Worm (Caenorhabditis elegans) whole organism, late embryonic: ENCODE results near the gene H38K22.6.

Experiments
- C08G9.2 ChIP-seq: sonication (generic microtip); optimal IDR thresholded peaks from 2 replicates; lab custom pipeline; 2016; ENCODE audit warnings: mild to moderate bottlenecking, missing genetic modification characterization, moderate library complexity, missing compliant biosample characterization
- K09A11.1 ChIP-seq: sonication (generic microtip); optimal IDR thresholded peaks from 2 replicates; lab custom pipeline; 2017; ENCODE audit warnings: antibody characterized with exemption, mild to moderate bottlenecking, missing genetic modification characterization, missing compliant biosample characterization; ENCODE audit not compliant: insufficient read depth
- Y22D7AL.16 ChIP-seq: sonication (generic microtip); optimal IDR thresholded peaks from 2 replicates; lab custom pipeline; 2016; ENCODE audit warnings: missing genetic modification characterization, missing compliant biosample characterization
- ama-1 ChIP-seq: fragments of 150-350 bp; optimal IDR thresholded peaks from 2 replicates; lab custom pipeline; 2014
- ceh-18 ChIP-seq: sonication (generic microtip); optimal IDR thresholded peaks from 2 replicates; lab custom pipeline; 2016; ENCODE audit warnings: missing genetic modification characterization, missing compliant biosample characterization
- ceh-2 ChIP-seq: sonication (generic microtip); optimal IDR thresholded peaks from 2 replicates; lab custom pipeline; 2016; ENCODE audit warnings: missing genotype, missing genetic modification characterization, missing compliant biosample characterization
- ceh-6 ChIP-seq: fragments of 200-800 bp; sonication (Bioruptor generic); optimal IDR thresholded peaks from 2 replicates; lab custom pipeline; 2018; ENCODE audit warnings: mild to moderate bottlenecking, missing genetic modification characterization, missing compliant biosample characterization
- ceh-9 ChIP-seq: sonication (generic microtip); optimal IDR thresholded peaks from 2 replicates; lab custom pipeline; 2016; ENCODE audit warnings: mild to moderate bottlenecking, missing genetic modification characterization, inconsistent platforms, missing compliant biosample characterization
- dmd-4 ChIP-seq: sonication (generic microtip); optimal IDR thresholded peaks from 2 replicates; lab custom pipeline; 2016; ENCODE audit warnings: borderline replicate concordance, missing genetic modification characterization, missing compliant biosample characterization
- elt-2 ChIP-seq: sonication (generic microtip); optimal IDR thresholded peaks from 2 replicates; lab custom pipeline; 2016; ENCODE audit warnings: missing genetic modification reagents, missing genetic modification characterization, missing compliant biosample characterization
- elt-4 ChIP-seq: sonication (generic microtip); optimal IDR thresholded peaks from 2 replicates; lab custom pipeline; 2016; ENCODE audit warnings: missing genetic modification characterization, missing compliant biosample characterization
- eyg-1 ChIP-seq: sonication (generic microtip); optimal IDR thresholded peaks from 2 replicates; lab custom pipeline; 2016; ENCODE audit warnings: missing genotype, missing genetic modification characterization, missing compliant biosample characterization
- fax-1 ChIP-seq: sonication (generic microtip); optimal IDR thresholded peaks from 2 replicates; lab custom pipeline; 2016; ENCODE audit warnings: missing genotype, missing genetic modification characterization, missing compliant biosample characterization
- fkh-6 ChIP-seq: sonication (generic microtip); optimal IDR thresholded peaks from 2 replicates; lab custom pipeline; 2016; ENCODE audit warnings: missing genetic modification characterization, missing compliant biosample characterization
- gmeb-2 ChIP-seq: sonication (generic microtip); optimal IDR thresholded peaks from 2 replicates; lab custom pipeline; 2016; ENCODE audit warnings: missing genetic modification characterization, inconsistent platforms, missing compliant biosample characterization
- hlh-13 ChIP-seq: fragments of 200-800 bp; sonication (Bioruptor generic); optimal IDR thresholded peaks from 2 replicates; lab custom pipeline; 2018; ENCODE audit warnings: mild to moderate bottlenecking, missing genetic modification characterization, missing compliant biosample characterization
- hlh-30 ChIP-seq: sonication (generic microtip); optimal IDR thresholded peaks from 2 replicates; lab custom pipeline; 2017; ENCODE audit warnings: antibody characterized with exemption, missing genetic modification characterization, missing compliant biosample characterization; ENCODE audit not compliant: insufficient read depth
- nfya-1 ChIP-seq: sonication (generic microtip); optimal IDR thresholded peaks from 2 replicates; lab custom pipeline; 2017; ENCODE audit warnings: missing genetic modification characterization, mild to moderate bottlenecking, missing compliant biosample characterization, antibody characterized with exemption, moderate library complexity
- odd-2 ChIP-seq: sonication (generic microtip); optimal IDR thresholded peaks from 2 replicates; lab custom pipeline; 2017; ENCODE audit warnings: antibody characterized with exemption, mild to moderate bottlenecking, missing genetic modification characterization, missing compliant biosample characterization
- pag-3 ChIP-seq: sonication (generic microtip); optimal IDR thresholded peaks from 2 replicates; lab custom pipeline; 2016; ENCODE audit warnings: missing compliant biosample characterization, missing genetic modification characterization, borderline replicate concordance
- pat-9 ChIP-seq: fragments of 200-800 bp; sonication (Bioruptor generic); optimal IDR thresholded peaks from 2 replicates; lab custom pipeline; 2018; ENCODE audit warnings: mild to moderate bottlenecking, missing genetic modification characterization, moderate library complexity, missing compliant biosample characterization
- pax-1 ChIP-seq: fragments of 150-350 bp; optimal IDR thresholded peaks from 2 replicates; lab custom pipeline; 2014; ENCODE audit warnings: missing biosample characterization, missing genetic modification characterization
- ref-2 ChIP-seq: sonication (generic microtip); optimal IDR thresholded peaks from 2 replicates; lab custom pipeline; 2016; ENCODE audit warnings: missing genetic modification characterization, missing compliant biosample characterization
- tbx-2 ChIP-seq: sonication (generic microtip); optimal IDR thresholded peaks from 2 replicates; lab custom pipeline; 2016; ENCODE audit warnings: missing genetic modification characterization, missing compliant biosample characterization
- tbx-7 ChIP-seq: sonication (generic microtip); optimal IDR thresholded peaks from 2 replicates; lab custom pipeline; 2016; ENCODE audit warnings: missing genotype, missing genetic modification characterization, missing compliant biosample characterization
- ttx-3 ChIP-seq: sonication (generic microtip); optimal IDR thresholded peaks from 2 replicates; lab custom pipeline; 2016; ENCODE audit warnings: missing genetic modification reagents, missing genetic modification characterization, missing compliant biosample characterization
- unc-42 ChIP-seq: sonication (generic microtip); optimal IDR thresholded peaks from 2 replicates; lab custom pipeline; 2016; ENCODE audit warnings: missing genotype, missing genetic modification characterization, missing compliant biosample characterization
- unc-86 ChIP-seq: sonication (generic microtip); optimal IDR thresholded peaks from 2 replicates; lab custom pipeline; 2016; ENCODE audit warnings: missing genetic modification characterization, missing compliant biosample characterization
- zip-5 ChIP-seq: sonication (generic microtip); optimal IDR thresholded peaks from 2 replicates; lab custom pipeline; 2016; ENCODE audit warnings: missing genetic modification characterization, missing compliant biosample characterization
- ztf-16 ChIP-seq: sonication (generic microtip); optimal IDR thresholded peaks from 2 replicates; lab custom pipeline; 2017; ENCODE audit warnings: missing genetic modification characterization, missing compliant biosample characterization

The H38K22.6 gene

ce11 chrIII:4320113-4320512 lies at the start of gene H38K22.6:
Gene H38K22.6, plus strand, starts transcription at chrIII:4320413.
- TF ChIP-seq hlh-13 = no peak
- TF ChIP-seq ceh-2 (tag; lab: Kevin White, UChicago) = no peak
- TF ChIP-seq eyg-1 (tag; lab: Kevin White, UChicago) = no peak
- TF ChIP-seq zip-5 (tag; lab: Kevin White, UChicago) = no peak
- TF ChIP-seq ztf-16 (tag; lab: Kevin White, UChicago) = no peak
- TF ChIP-seq ttx-3 (tag; lab: Kevin White, UChicago) = no peak
- no peak for TF ChIP-seq tbx-7 (tag; lab: Kevin White, UChicago)
- no peak for TF ChIP-seq pax-1 (tag; lab: Kevin White, UChicago)
- TF ChIP-seq fax-1 = no peak
- no peak for TF ChIP-seq Y22D7AL.16
- TF ChIP-seq ref-2 = no peak

ce11 chrIII:4271059-4271458 lies 49.2 kb upstream of the H38K22.6 start:
- TF ChIP-seq elt-2 (tag; lab: Kevin White, UChicago) = peak; percentile 11
- TF ChIP-seq hlh-13 = no peak

DNA sequence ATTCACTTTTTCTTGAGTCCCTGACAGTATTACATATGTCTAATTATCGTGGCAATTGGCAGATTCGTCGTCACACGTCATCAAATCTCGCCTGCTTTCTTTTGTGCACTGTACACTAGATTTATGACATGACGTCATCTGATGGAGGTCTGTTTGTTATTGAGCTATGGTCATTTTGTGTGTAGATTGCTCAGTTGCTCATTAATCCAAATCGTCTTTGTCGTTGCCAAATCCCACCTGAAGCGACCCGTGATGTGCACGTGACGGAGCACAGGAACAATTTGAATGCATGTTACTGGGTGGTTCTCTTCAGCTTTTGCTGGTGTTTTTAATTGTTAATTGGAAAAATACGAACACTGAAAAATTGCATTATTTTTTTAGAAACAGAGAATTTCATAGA lies 47.3 kb upstream of the H38K22.6 start:
- TF ChIP-seq pat-9 (tag; lab: Kevin White, UChicago) = no peak
- peak; percentile 61 for TF ChIP-seq hlh-30 (tag; lab: Kevin White, UChicago)
- TF ChIP-seq, all 69 proteins: peak for 1

DNA sequence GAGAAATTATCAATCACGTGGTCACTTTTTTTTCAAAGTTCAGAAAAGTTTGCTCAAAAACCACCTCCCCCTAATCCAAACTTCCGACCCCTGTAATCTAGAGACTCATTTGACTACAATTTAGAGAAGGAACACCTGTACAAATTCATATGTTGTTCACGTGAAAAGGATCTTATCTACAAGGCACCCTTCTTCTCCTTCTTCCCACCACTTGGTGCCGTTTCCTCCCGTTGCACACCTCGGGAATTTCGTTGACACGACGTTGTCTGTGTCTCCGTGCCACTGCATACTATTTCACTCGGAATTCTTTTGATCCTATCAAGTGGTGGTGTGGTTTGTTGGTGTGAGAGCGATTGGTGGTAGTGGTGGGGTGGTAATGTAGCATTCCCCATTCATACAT lies 45.7 kb upstream of the H38K22.6 start:
- TF ChIP-seq ceh-18 (tag; lab: Kevin White, UChicago) (no peak), ceh-9 (tag; lab: Kevin White, UChicago) (no peak), pag-3 (no peak), elt-2 (tag; lab: Kevin White, UChicago) (peak; percentile 47), hlh-30 (tag; lab: Kevin White, UChicago) (peak; percentile 47), C08G9.2 (tag; lab: Kevin White, UChicago) (no peak), odd-2 (tag; lab: Kevin White, UChicago) (no peak), ref-2 (peak; percentile 10), tbx-2 (tag; lab: Kevin White, UChicago) (peak; percentile 75)

DNA sequence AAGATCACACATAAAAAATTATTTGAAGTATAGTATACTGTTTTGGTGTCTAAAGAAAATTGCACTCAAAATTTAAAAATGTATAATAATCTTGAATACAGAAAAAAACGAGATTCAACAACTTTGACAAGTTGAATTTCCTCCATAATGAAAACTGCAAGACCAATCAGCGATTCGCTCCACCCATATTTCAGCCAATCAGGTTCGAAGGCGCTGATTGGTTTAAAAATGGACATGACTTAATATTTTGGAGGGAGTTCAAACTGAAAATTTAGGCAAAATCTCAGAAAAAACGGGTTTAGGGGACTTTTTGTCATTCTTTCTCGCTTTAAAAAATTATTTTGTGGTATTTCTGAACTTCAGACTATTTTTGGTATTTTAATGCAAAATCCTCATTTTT lies 44.5 kb upstream of the H38K22.6 start:
- TF ChIP-seq nfya-1 (tag; lab: Kevin White, UChicago) (peak; percentile 93), fkh-6 (tag; lab: Kevin White, UChicago) (no peak), elt-4 (no peak)
- TF ChIP-seq, all 69 proteins: peak for 1

DNA sequence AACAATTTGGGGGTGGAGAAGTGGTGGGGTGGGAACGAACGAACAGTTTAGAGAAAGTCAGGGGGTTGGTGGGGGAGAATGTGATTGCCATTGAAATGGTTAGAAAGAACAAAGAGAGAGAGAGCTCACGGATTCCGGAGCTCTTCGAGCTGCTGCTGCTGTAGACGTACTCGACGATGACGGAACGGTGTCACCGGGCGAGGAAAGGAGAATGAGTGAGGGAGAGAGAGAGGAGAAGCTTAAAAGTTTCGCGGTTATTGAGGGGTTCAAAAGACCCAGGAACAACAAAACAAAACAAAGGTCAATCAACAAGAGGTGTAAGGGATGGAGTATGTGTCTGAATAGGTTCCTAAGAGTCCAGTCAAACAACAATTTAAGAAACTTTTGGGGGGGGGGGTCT lies 43.9 kb upstream of the H38K22.6 start:
- TF ChIP-seq dmd-4 (tag; lab: Kevin White, UChicago) (no peak), gmeb-2 (tag; lab: Kevin White, UChicago) (no peak), ama-1 (lab: Kevin White, UChicago) (peak; percentile 74), K09A11.1 (tag; lab: Kevin White, UChicago) (no peak)

DNA sequence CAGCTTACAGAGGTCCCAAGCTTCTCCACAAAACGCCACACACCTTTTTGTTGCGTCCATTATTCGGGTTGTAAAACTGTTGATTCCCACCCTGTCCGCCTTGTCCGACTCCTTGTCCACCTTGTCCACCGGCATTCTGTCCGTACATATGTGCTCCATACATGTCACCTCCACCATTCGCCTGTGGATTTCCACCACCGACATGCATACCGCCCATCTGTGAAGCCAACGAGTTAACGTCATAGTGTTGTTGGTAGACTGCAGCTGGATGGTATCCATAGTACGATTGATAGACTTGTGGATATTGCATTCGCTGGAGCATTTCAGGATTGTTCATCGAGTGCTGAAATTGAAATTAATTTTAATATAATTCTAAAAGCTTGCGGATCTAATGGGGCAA lies 42.5 kb upstream of the H38K22.6 start:
- no peak for TF ChIP-seq ceh-6
- TF ChIP-seq unc-86 (tag; lab: Kevin White, UChicago) = no peak
- no peak for TF ChIP-seq ceh-9 (tag; lab: Kevin White, UChicago)
- no peak for TF ChIP-seq odd-2 (tag; lab: Kevin White, UChicago)
- no peak for TF ChIP-seq unc-42 (tag; lab: Kevin White, UChicago)
